Worm (Caenorhabditis elegans) whole organism, late embryonic: ENCODE data around the gene F01D5.1.
A peak's percentile ranks its signal among the peaks of the same experiment; 100 is the strongest.

Experiments used
- C08G9.2 ChIP-seq: sonication (generic microtip); optimal IDR thresholded peaks from 2 replicates; lab custom pipeline; 2016; ENCODE audit warnings: mild to moderate bottlenecking, missing genetic modification characterization, moderate library complexity, missing compliant biosample characterization
- Y22D7AL.16 ChIP-seq: sonication (generic microtip); optimal IDR thresholded peaks from 2 replicates; lab custom pipeline; 2016; ENCODE audit warnings: missing genetic modification characterization, missing compliant biosample characterization
- ceh-19 ChIP-seq: fragments of 200-800 bp; sonication (Bioruptor generic); optimal IDR thresholded peaks from 2 replicates; lab custom pipeline; 2018; ENCODE audit warnings: mild to moderate bottlenecking, missing genetic modification characterization, missing compliant biosample characterization
- ceh-2 ChIP-seq: sonication (generic microtip); optimal IDR thresholded peaks from 2 replicates; lab custom pipeline; 2016; ENCODE audit warnings: missing genotype, missing genetic modification characterization, missing compliant biosample characterization
- ceh-24 ChIP-seq: sonication (generic microtip); optimal IDR thresholded peaks from 2 replicates; lab custom pipeline; 2016; ENCODE audit warnings: mild to moderate bottlenecking, missing genetic modification characterization, missing compliant biosample characterization
- ceh-30 ChIP-seq: fragments of 150-350 bp; optimal IDR thresholded peaks from 2 replicates; lab custom pipeline; 2014; ENCODE audit warnings: missing biosample characterization, missing genetic modification characterization
- dve-1 ChIP-seq: sonication (generic microtip); optimal IDR thresholded peaks from 2 replicates; lab custom pipeline; 2017; ENCODE audit warnings: antibody characterized with exemption, mild to moderate bottlenecking, missing genetic modification characterization, missing compliant biosample characterization
- elt-2 ChIP-seq: sonication (generic microtip); optimal IDR thresholded peaks from 2 replicates; lab custom pipeline; 2016; ENCODE audit warnings: missing genetic modification reagents, missing genetic modification characterization, missing compliant biosample characterization
- elt-4 ChIP-seq: sonication (generic microtip); optimal IDR thresholded peaks from 2 replicates; lab custom pipeline; 2016; ENCODE audit warnings: missing genetic modification characterization, missing compliant biosample characterization
- eyg-1 ChIP-seq: sonication (generic microtip); optimal IDR thresholded peaks from 2 replicates; lab custom pipeline; 2016; ENCODE audit warnings: missing genotype, missing genetic modification characterization, missing compliant biosample characterization
- fkh-10 ChIP-seq: fragments of 150-350 bp; optimal IDR thresholded peaks from 2 replicates; lab custom pipeline; 2014; ENCODE audit warnings: missing biosample characterization, missing genetic modification reagents, missing genetic modification characterization
- hlh-6 ChIP-seq: sonication (generic microtip); optimal IDR thresholded peaks from 2 replicates; lab custom pipeline; 2016; ENCODE audit warnings: missing genotype, missing genetic modification characterization, missing compliant biosample characterization
- hlh-8 ChIP-seq: sonication (generic microtip); optimal IDR thresholded peaks from 2 replicates; lab custom pipeline; 2016; ENCODE audit warnings: missing genotype, missing genetic modification characterization, missing compliant biosample characterization
- lim-6 ChIP-seq: sonication (generic microtip); optimal IDR thresholded peaks from 2 replicates; lab custom pipeline; 2016; ENCODE audit warnings: missing genetic modification characterization, missing compliant biosample characterization
- nhr-11 ChIP-seq: fragments of 150-350 bp; optimal IDR thresholded peaks from 2 replicates; lab custom pipeline; 2014; ENCODE audit warnings: missing biosample characterization, missing genetic modification characterization
- npax-4 ChIP-seq: sonication (generic microtip); optimal IDR thresholded peaks from 2 replicates; lab custom pipeline; 2016; ENCODE audit warnings: missing genetic modification characterization, missing compliant biosample characterization
- odd-2 ChIP-seq: sonication (generic microtip); optimal IDR thresholded peaks from 2 replicates; lab custom pipeline; 2017; ENCODE audit warnings: antibody characterized with exemption, mild to moderate bottlenecking, missing genetic modification characterization, missing compliant biosample characterization
- pax-1 ChIP-seq: fragments of 150-350 bp; optimal IDR thresholded peaks from 2 replicates; lab custom pipeline; 2014; ENCODE audit warnings: missing biosample characterization, missing genetic modification characterization
- pha-2 ChIP-seq: sonication (generic microtip); optimal IDR thresholded peaks from 2 replicates; lab custom pipeline; 2017; ENCODE audit warnings: mild to moderate bottlenecking, missing genetic modification characterization, missing compliant biosample characterization
- pqm-1 ChIP-seq: sonication (generic microtip); optimal IDR thresholded peaks from 2 replicates; lab custom pipeline; 2016; ENCODE audit warnings: missing genetic modification characterization, missing compliant biosample characterization
- sox-2 ChIP-seq: fragments of 200-800 bp; sonication (Bioruptor generic); IDR thresholded peaks from 2 replicates; pipeline ENCODE4 v1.3.6; 2022; ENCODE audit warnings: missing genetic modification reagents, missing genetic modification characterization, missing compliant biosample characterization
- syd-9 ChIP-seq: sonication (generic microtip); optimal IDR thresholded peaks from 2 replicates; lab custom pipeline; 2016; ENCODE audit warnings: mild to moderate bottlenecking, missing genetic modification characterization, moderate library complexity, missing compliant biosample characterization
- tbx-7 ChIP-seq: sonication (generic microtip); optimal IDR thresholded peaks from 2 replicates; lab custom pipeline; 2016; ENCODE audit warnings: missing genotype, missing genetic modification characterization, missing compliant biosample characterization
- unc-55 ChIP-seq: sonication (generic microtip); optimal IDR thresholded peaks from 2 replicates; lab custom pipeline; 2017; ENCODE audit warnings: missing biosample characterization, missing genetic modification reagents, missing genetic modification characterization
- unc-86 ChIP-seq: sonication (generic microtip); optimal IDR thresholded peaks from 2 replicates; lab custom pipeline; 2016; ENCODE audit warnings: missing genetic modification characterization, missing compliant biosample characterization

Gene F01D5.1

ce11 chrII:13956529-13956928, 40.9 kb downstream of the F01D5.1 start:
- no peak for TF ChIP-seq Y22D7AL.16 (tag; lab: Kevin White, UChicago)
- TF ChIP-seq pqm-1 (tag; lab: Kevin White, UChicago), result peak; percentile 23
- peak; percentile 79 for TF ChIP-seq elt-2 (tag; lab: Kevin White, UChicago)

- no peak for TF ChIP-seq fkh-10
- TF ChIP-seq hlh-8 (tag; lab: Kevin White, UChicago), result no peak
- TF ChIP-seq ceh-2, result no peak
- no peak for TF ChIP-seq dve-1 (tag; lab: Kevin White, UChicago)
- no peak for TF ChIP-seq elt-4 (tag; lab: Kevin White, UChicago)
- TF ChIP-seq syd-9 (tag; lab: Kevin White, UChicago), result no peak
- no peak for TF ChIP-seq unc-55 (GFP tag; lab: Kevin White, UChicago)
- no peak for TF ChIP-seq npax-4 (tag; lab: Kevin White, UChicago)
- no peak for TF ChIP-seq C08G9.2 (tag; lab: Kevin White, UChicago)
- no peak for TF ChIP-seq lim-6 (tag; lab: Kevin White, UChicago)
- no peak for TF ChIP-seq ceh-19 (GFP tag; lab: Kevin White, UChicago)
- TF ChIP-seq eyg-1 (tag; lab: Kevin White, UChicago), result no peak
- TF ChIP-seq pax-1 (tag; lab: Kevin White, UChicago), result no peak
- no peak for TF ChIP-seq ceh-30 (tag; lab: Kevin White, UChicago)
- no peak for TF ChIP-seq odd-2 (tag; lab: Kevin White, UChicago)
- no peak for TF ChIP-seq sox-2 (GFP tag; lab: Robert Waterston, UW)
These were observed 42.4 kb downstream of the F01D5.1 start for ce11 chrII:13954979-13955378.

- TF ChIP-seq elt-2 (tag; lab: Kevin White, UChicago) (peak; percentile 59), nhr-11 (tag; lab: Kevin White, UChicago) (no peak)
These were observed 43.3 kb downstream of the F01D5.1 start for ce11 chrII:13954077-13954476.

- TF ChIP-seq ceh-24 (tag; lab: Kevin White, UChicago) (no peak), pha-2 (tag; lab: Kevin White, UChicago) (no peak), hlh-6 (tag; lab: Kevin White, UChicago) (no peak)
These were observed 45.4 kb downstream of the F01D5.1 start for ce11 chrII:13951986-13952385.

ce11 chrII:13949290-13949689, 48.1 kb downstream of the F01D5.1 start, which contains the start of gene sre-44:
Gene sre-44 (plus strand): TSS chrII:13949590.
- TF ChIP-seq tbx-7 (no peak), unc-86 (tag; lab: Kevin White, UChicago) (no peak), elt-2 (tag; lab: Kevin White, UChicago) (peak; percentile 54)
